Fruit fly (Drosophila melanogaster) whole organism, embryonic: ENCODE data around the gene CG31249.

Experiments used
- CG10462 ChIP-seq: fragments of 200-800 bp; sonication (Bioruptor generic); optimal IDR thresholded peaks from 2 replicates; lab custom pipeline; 2016; ENCODE audit warnings: missing biosample characterization, missing genetic modification characterization
- CG10654 ChIP-seq: fragments of 200-800 bp; sonication (Bioruptor generic); optimal IDR thresholded peaks from 2 replicates; lab custom pipeline; 2016; ENCODE audit warnings: missing biosample characterization, missing genetic modification characterization
- CG13894 ChIP-seq: fragments of 200-800 bp; sonication (Bioruptor generic); optimal IDR thresholded peaks from 3 replicates; lab custom pipeline; 2018; ENCODE audit warnings: missing biosample characterization, mild to moderate bottlenecking, missing genetic modification characterization, moderate library complexity
- CG14965 ChIP-seq: fragments of 200-800 bp; sonication (Bioruptor generic); optimal IDR thresholded peaks from 2 replicates; lab custom pipeline; 2016; ENCODE audit warnings: missing biosample characterization, missing genetic modification characterization, borderline replicate concordance
- CG1529 ChIP-seq: fragments of 200-800 bp; sonication (Bioruptor generic); optimal IDR thresholded peaks from 3 replicates; lab custom pipeline; 2018; ENCODE audit warnings: missing biosample characterization, missing genetic modification characterization
- CG2199 ChIP-seq: fragments of 200-800 bp; sonication (Bioruptor generic); IDR thresholded peaks from 3 replicates; pipeline ENCODE4 v1.3.6; 2022; ENCODE audit warnings: missing biosample characterization, missing genetic modification characterization
- CG2712 ChIP-seq: fragments of 200-800 bp; optimal IDR thresholded peaks from 3 replicates; lab custom pipeline; 2019; ENCODE audit warnings: missing biosample characterization, mild to moderate bottlenecking, missing genetic modification characterization, moderate library complexity
- CG2875 ChIP-seq: fragments of 200-800 bp; sonication (Bioruptor generic); optimal IDR thresholded peaks from 2 replicates; lab custom pipeline; 2017; ENCODE audit warnings: missing biosample characterization, mild to moderate bottlenecking, missing genetic modification characterization, missing genetic modification reagents
- CG3726 ChIP-seq: fragments of 200-800 bp; sonication (Bioruptor generic); IDR thresholded peaks from 3 replicates; pipeline ENCODE4, ENCODE4 v1.3.6; 2022; ENCODE audit warnings: missing biosample characterization, missing genetic modification characterization
- CG3838 ChIP-seq: fragments of 200-800 bp; sonication (Bioruptor generic); optimal IDR thresholded peaks from 3 replicates; lab custom pipeline; 2016; ENCODE audit warnings: missing biosample characterization, missing genetic modification characterization
- CG42726 ChIP-seq: fragments of 200-800 bp; sonication (Bioruptor generic); IDR thresholded peaks from 2 replicates; pipeline ENCODE4 v1.3.6; 2022; ENCODE audit warnings: missing biosample characterization, missing genetic modification characterization; ENCODE audit not compliant: partially characterized antibody
- CG4424 ChIP-seq: fragments of 200-800 bp; sonication (Bioruptor generic); optimal IDR thresholded peaks from 3 replicates; lab custom pipeline; 2016; ENCODE audit warnings: missing biosample characterization, missing genetic modification characterization
- CG4617 ChIP-seq: fragments of 200-800 bp; sonication (Bioruptor generic); optimal IDR thresholded peaks from 3 replicates; lab custom pipeline; 2016; ENCODE audit warnings: missing biosample characterization, missing genetic modification characterization, borderline replicate concordance
- CG6854 ChIP-seq: fragments of 200-800 bp; sonication (Bioruptor generic); optimal IDR thresholded peaks from 3 replicates; lab custom pipeline; 2017; ENCODE audit warnings: missing biosample characterization, mild to moderate bottlenecking, missing genetic modification characterization
- CG8478 ChIP-seq: fragments of >200 bp; optimal IDR thresholded peaks from 2 replicates; lab custom pipeline; 2018
- CG8944 ChIP-seq: fragments of 200-800 bp; sonication (Bioruptor generic); optimal IDR thresholded peaks from 3 replicates; lab custom pipeline; 2016; ENCODE audit warnings: missing biosample characterization, missing genetic modification characterization
- CG9437 ChIP-seq: fragments of 200-800 bp; sonication (Bioruptor generic); optimal IDR thresholded peaks from 2 replicates; lab custom pipeline; 2018; ENCODE audit warnings: missing biosample characterization, mild to moderate bottlenecking, missing genetic modification characterization
- Doc3 ChIP-seq: fragments of 200-800 bp; sonication (Bioruptor generic); IDR thresholded peaks from 3 replicates; pipeline ENCODE4 v1.3.6; 2022; ENCODE audit warnings: missing biosample characterization, missing genetic modification characterization; ENCODE audit not compliant: partially characterized antibody
- Fer1 ChIP-seq: fragments of 200-800 bp; sonication (Bioruptor generic); optimal IDR thresholded peaks from 2 replicates; lab custom pipeline; 2017; ENCODE audit warnings: missing biosample characterization, mild to moderate bottlenecking, missing genetic modification characterization
- Fer2 ChIP-seq: fragments of 200-800 bp; sonication (Bioruptor generic); optimal IDR thresholded peaks from 2 replicates; lab custom pipeline; 2018; ENCODE audit warnings: missing biosample characterization, mild to moderate bottlenecking, missing genetic modification characterization, moderate library complexity
- Gug ChIP-seq: fragments of 200-800 bp; sonication (Bioruptor generic); IDR thresholded peaks from 4 replicates; pipeline ENCODE4 v1.3.6; 2022; ENCODE audit warnings: missing biosample characterization, missing genetic modification characterization
- H2.0 ChIP-seq: fragments of 200-800 bp; sonication (Bioruptor generic); IDR thresholded peaks from 2 replicates; pipeline ENCODE4 v1.3.6; 2022; ENCODE audit warnings: missing biosample characterization, missing genetic modification characterization
- Hr78 ChIP-seq, 2 experiments: fragments of 200-800 bp in 1 of 2; fragments of >200 bp in 1 of 2; sonication (Bioruptor generic) in 1 of 2; optimal IDR thresholded peaks; 2 replicates each; lab custom pipeline; 2017 to 2019; ENCODE audit warnings: missing biosample characterization in 2 of 2, missing genetic modification characterization in 2 of 2, mild to moderate bottlenecking in 1 of 2, moderate library complexity in 1 of 2
- Lpt ChIP-seq: fragments of >200 bp; optimal IDR thresholded peaks from 2 replicates; lab custom pipeline; 2018; ENCODE audit warnings: missing biosample characterization, missing genetic modification characterization
- NC2α ChIP-seq: fragments of 200-800 bp; sonication (Bioruptor generic); optimal IDR thresholded peaks from 2 replicates; lab custom pipeline; 2016; ENCODE audit warnings: missing biosample characterization, missing genetic modification characterization
- NC2β ChIP-seq: fragments of 200-800 bp; sonication (Bioruptor generic); optimal IDR thresholded peaks from 2 replicates; lab custom pipeline; 2016; ENCODE audit warnings: missing biosample characterization, missing genetic modification characterization
- Opbp ChIP-seq: fragments of 200-800 bp; sonication (Bioruptor generic); IDR thresholded peaks from 3 replicates; pipeline ENCODE4 v1.3.6; 2022; ENCODE audit warnings: missing biosample characterization, missing genetic modification characterization; ENCODE audit not compliant: partially characterized antibody
- Sox100B ChIP-seq: fragments of 200-800 bp; sonication (Bioruptor generic); optimal IDR thresholded peaks from 3 replicates; lab custom pipeline; 2018; ENCODE audit warnings: missing biosample characterization, mild to moderate bottlenecking, missing genetic modification characterization
- TFAM ChIP-seq: fragments of 200-800 bp; sonication (Bioruptor generic); optimal IDR thresholded peaks from 2 replicates; lab custom pipeline; 2017; ENCODE audit warnings: missing biosample characterization, missing genetic modification characterization, inconsistent platforms
- aop ChIP-seq: fragments of 200-800 bp; sonication (Bioruptor generic); IDR thresholded peaks from 2 replicates; pipeline ENCODE4 v1.3.6; 2022; ENCODE audit warnings: missing biosample characterization, missing genetic modification characterization
- bab2 ChIP-seq: fragments of 200-800 bp; sonication (Bioruptor generic); optimal IDR thresholded peaks from 2 replicates; lab custom pipeline; 2016; ENCODE audit warnings: missing biosample characterization, missing genetic modification characterization
- crp ChIP-seq, 2 experiments: fragments of 200-800 bp; sonication (Bioruptor generic); optimal IDR thresholded peaks; 2 replicates in 1 of 2; 3 replicates in 1 of 2; lab custom pipeline; 2017; ENCODE audit warnings: missing biosample characterization in 2 of 2, missing genetic modification characterization in 2 of 2, mild to moderate bottlenecking in 1 of 2, moderate library complexity in 1 of 2
- dati ChIP-seq: fragments of 200-800 bp; sonication (Bioruptor generic); IDR thresholded peaks from 2 replicates; pipeline ENCODE4 v1.3.6; 2022; ENCODE audit warnings: missing biosample characterization, missing genetic modification characterization
- disco-r ChIP-seq: fragments of 200-800 bp; sonication (Bioruptor generic); optimal IDR thresholded peaks from 2 replicates; lab custom pipeline; 2016; ENCODE audit warnings: missing biosample characterization, missing genetic modification characterization
- dm ChIP-seq: fragments of 200-800 bp; sonication (Bioruptor generic); optimal IDR thresholded peaks from 3 replicates; lab custom pipeline; 2016; ENCODE audit warnings: missing biosample characterization, missing genetic modification characterization
- dmrt99B ChIP-seq: fragments of 200-800 bp; sonication (Bioruptor generic); optimal IDR thresholded peaks from 2 replicates; lab custom pipeline; 2018; ENCODE audit warnings: missing biosample characterization, mild to moderate bottlenecking, missing genetic modification characterization, moderate library complexity
- dysf ChIP-seq: fragments of 200-800 bp; sonication (Bioruptor generic); IDR thresholded peaks from 3 replicates; pipeline ENCODE4 v1.3.6; 2022; ENCODE audit warnings: missing biosample characterization, missing genetic modification characterization
- en ChIP-seq: fragments of 200-800 bp; sonication (Bioruptor generic); optimal IDR thresholded peaks from 2 replicates; lab custom pipeline; 2016; ENCODE audit warnings: missing biosample characterization, missing genetic modification characterization
- eve ChIP-seq, 2 experiments: fragments of >200 bp; optimal IDR thresholded peaks; 2 replicates each; lab custom pipeline; 2017; ENCODE audit warnings: missing biosample characterization in 2 of 2, missing genetic modification characterization in 2 of 2
- eyg ChIP-seq: fragments of 200-800 bp; sonication (Bioruptor generic); optimal IDR thresholded peaks from 3 replicates; lab custom pipeline; 2016; ENCODE audit warnings: missing biosample characterization, missing genetic modification characterization
- jing ChIP-seq: fragments of 200-800 bp; sonication (Bioruptor generic); optimal IDR thresholded peaks from 2 replicates; lab custom pipeline; 2018; ENCODE audit warnings: missing biosample characterization, mild to moderate bottlenecking, missing genetic modification characterization
- kay ChIP-seq: fragments of 200-800 bp; sonication (Bioruptor generic); optimal IDR thresholded peaks from 2 replicates; lab custom pipeline; 2016; ENCODE audit warnings: missing biosample characterization, missing genetic modification characterization
- lilli ChIP-seq: fragments of 200-800 bp; sonication (Bioruptor generic); optimal IDR thresholded peaks from 3 replicates; lab custom pipeline; 2016; ENCODE audit warnings: missing biosample characterization, missing genetic modification characterization
- lmd ChIP-seq: fragments of 200-800 bp; sonication (Bioruptor generic); IDR thresholded peaks from 2 replicates; pipeline ENCODE4 v1.3.6; 2022; ENCODE audit warnings: missing biosample characterization, missing genetic modification characterization
- nerfin-2 ChIP-seq: fragments of 200-800 bp; sonication (Bioruptor generic); IDR thresholded peaks from 2 replicates; pipeline ENCODE4 v1.3.6; 2022; ENCODE audit warnings: missing biosample characterization, missing genetic modification characterization; ENCODE audit not compliant: partially characterized antibody
- org-1 ChIP-seq: fragments of 200-800 bp; sonication (Bioruptor generic); optimal IDR thresholded peaks from 2 replicates; lab custom pipeline; 2017; ENCODE audit warnings: missing biosample characterization, missing genetic modification characterization
- pzg ChIP-seq: fragments of 200-800 bp; sonication (Bioruptor generic); optimal IDR thresholded peaks from 3 replicates; lab custom pipeline; 2018; ENCODE audit warnings: missing biosample characterization, mild to moderate bottlenecking, missing genetic modification characterization, moderate library complexity
- rib ChIP-seq: fragments of 200-800 bp; sonication (Bioruptor generic); IDR thresholded peaks from 2 replicates; pipeline ENCODE4 v1.3.6; 2022; ENCODE audit warnings: missing biosample characterization, missing genetic modification characterization
- sd ChIP-seq: fragments of 200-800 bp; sonication (Bioruptor generic); optimal IDR thresholded peaks from 3 replicates; lab custom pipeline; 2018; ENCODE audit warnings: missing biosample characterization, mild to moderate bottlenecking, missing genetic modification characterization, moderate library complexity
- stc ChIP-seq: fragments of 200-800 bp; sonication (Bioruptor generic); IDR thresholded peaks from 2 replicates; pipeline ENCODE4 v1.3.6; 2022; ENCODE audit warnings: missing biosample characterization, missing genetic modification characterization
- tup ChIP-seq: fragments of 200-800 bp; sonication (Bioruptor generic); optimal IDR thresholded peaks from 2 replicates; lab custom pipeline; 2016; ENCODE audit warnings: missing biosample characterization, mild to moderate bottlenecking, missing genetic modification characterization, moderate library complexity
- yki ChIP-seq: fragments of >200 bp; optimal IDR thresholded peaks from 3 replicates; lab custom pipeline; 2018
- zen ChIP-seq: fragments of 200-800 bp; sonication (Bioruptor generic); optimal IDR thresholded peaks from 3 replicates; lab custom pipeline; 2018; ENCODE audit warnings: missing biosample characterization, mild to moderate bottlenecking, missing genetic modification characterization, moderate library complexity

Gene CG31249

dm6 chr3R:17655040-17655439 lies 31.8 kb downstream of the CG31249 start (continued):
- TF ChIP-seq Sox100B (GFP tag; lab: Kevin White, UChicago) (peak; percentile 30), NC2α (GFP tag; lab: Kevin White, UChicago) (no peak), Fer2 (tag; lab: Kevin White, UChicago) (no peak), sd (no peak), lmd (GFP tag; lab: Robert Waterston, UW) (no peak), Gug (no peak), CG8944 (GFP tag; lab: Kevin White, UChicago) (no peak), aop (GFP tag; lab: Robert Waterston, UW) (no peak), eyg (GFP tag; lab: Kevin White, UChicago) (no peak), Lpt (GFP tag; lab: Kevin White, UChicago) (no peak), dati (no peak), CG6854 (GFP tag; lab: Kevin White, UChicago) (no peak), CG2875 (peak; percentile 50), dm (GFP tag; lab: Kevin White, UChicago) (no peak), yki (lab: Kevin White, UChicago) (no peak), nerfin-2 (GFP tag; lab: Robert Waterston, UW) (no peak), H2.0 (GFP tag; lab: Robert Waterston, UW) (no peak), CG3726 (GFP tag; lab: Robert Waterston, UW) (no peak), CG2712 (no peak), CG14965 (GFP tag; lab: Kevin White, UChicago) (no peak), Opbp (GFP tag; lab: Robert Waterston, UW) (no peak), Doc3 (GFP tag; lab: Robert Waterston, UW) (no peak), pzg (GFP tag; lab: Kevin White, UChicago) (no peak), rib (GFP tag; lab: Robert Waterston, UW) (no peak), TFAM (GFP tag; lab: Kevin White, UChicago) (no peak), CG8478 (lab: Kevin White, UChicago) (no peak), zen (peak; percentile 63), stc (GFP tag; lab: Robert Waterston, UW) (no peak), tup (GFP tag; lab: Kevin White, UChicago) (no peak), jing (GFP tag; lab: Kevin White, UChicago) (no peak), kay (no peak), en (GFP tag; lab: Kevin White, UChicago) (no peak), CG2199 (0 out of 3 replicates have a peak, but pooled peaks have one; percentile 76), NC2β (GFP tag; lab: Kevin White, UChicago) (no peak), disco-r (GFP tag; lab: Kevin White, UChicago) (no peak), bab2 (GFP tag; lab: Kevin White, UChicago) (no peak), CG42726 (GFP tag; lab: Robert Waterston, UW) (no peak), CG3838 (no peak), CG4424 (GFP tag; lab: Kevin White, UChicago) (no peak), CG13894 (tag; lab: Kevin White, UChicago) (no peak), CG1529 (GFP tag; lab: Kevin White, UChicago) (peak; percentile 37), dmrt99B (tag; lab: Kevin White, UChicago) (peak; percentile 25), eve (GFP tag; optimal IDR thresholded peaks at IDR 0.05; lab: Kevin White, UChicago) (no peak), CG10462 (GFP tag; lab: Kevin White, UChicago) (no peak), CG4617 (GFP tag; lab: Kevin White, UChicago) (no peak), Fer1 (GFP tag; lab: Kevin White, UChicago) (no peak), dysf (GFP tag; lab: Robert Waterston, UW) (no peak), crp (GFP tag; optimal IDR thresholded peaks at IDR 0.05; lab: Kevin White, UChicago) (no peak), Hr78 (GFP tag; optimal IDR thresholded peaks at IDR 0.05; lab: Kevin White, UChicago) (no peak), CG9437 (GFP tag; lab: Kevin White, UChicago) (peak; percentile 1), org-1 (GFP tag; lab: Kevin White, UChicago) (no peak), lilli (GFP tag; lab: Kevin White, UChicago) (no peak), CG10654 (GFP tag; lab: Kevin White, UChicago) (no peak)
